Worm (Caenorhabditis elegans): Measurements from ENCODE around the gene F25D1.5.

DNA sequence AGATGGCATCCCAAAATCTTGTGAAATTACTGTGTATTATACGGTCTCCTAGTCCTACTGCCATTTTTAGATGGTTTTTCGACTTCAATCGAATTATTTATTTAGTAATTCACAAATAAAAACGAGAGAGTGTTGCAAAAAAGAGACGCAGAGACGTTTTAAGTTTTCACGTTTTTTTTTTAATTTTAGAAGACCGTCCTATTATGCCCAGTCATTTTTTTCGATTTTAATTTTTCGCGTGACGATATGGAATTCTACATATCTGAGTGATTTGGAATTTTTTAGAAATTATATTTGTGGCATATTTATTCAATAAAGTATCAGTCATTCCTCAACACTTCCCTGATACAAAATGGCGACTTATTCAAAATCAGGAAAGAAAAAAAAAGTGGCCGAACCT, 49.9 kb downstream of the F25D1.5 start, which contains the start of gene C35A5.4:
- TF ChIP-seq mab-5 (tag; optimal IDR thresholded peaks at IDR 0.05), result no peak
- TF ChIP-seq snpc-4 (tag; optimal IDR thresholded peaks at IDR 0.05), result no peak
- no peak for TF ChIP-seq ceh-82 (tag; optimal IDR thresholded peaks at IDR 0.05)
- TF ChIP-seq ztf-11 (tag; optimal IDR thresholded peaks at IDR 0.05), result no peak
- TF ChIP-seq unc-62 (GFP tag; optimal IDR thresholded peaks at IDR 0.05), result no peak
- no peak for TF ChIP-seq nhr-11 (tag; optimal IDR thresholded peaks at IDR 0.05)
- no peak for TF ChIP-seq ama-1 (optimal IDR thresholded peaks at IDR 0.05)
- TF ChIP-seq lin-11 (tag; optimal IDR thresholded peaks at IDR 0.05), result no peak
- no peak for TF ChIP-seq ceh-16 (tag; optimal IDR thresholded peaks at IDR 0.05)
- no peak for TF ChIP-seq lin-39 (tag; optimal IDR thresholded peaks at IDR 0.05)

Measured in whole organism, L2 larva.